Worm (Caenorhabditis elegans) whole organism, L4 larva: ENCODE measurements around the gene folt-1.

Experiments used
- D1046.2 ChIP-seq: fragments of 200-800 bp; sonication (Bioruptor generic); IDR thresholded peaks from 2 replicates; pipeline ENCODE4 v1.3.6; 2022; ENCODE audit warnings: missing genetic modification characterization, missing compliant biosample characterization
- F26F4.8 ChIP-seq: fragments of 200-800 bp; sonication (Bioruptor generic); conservative IDR thresholded peaks from 2 replicates; pipeline ENCODE4 v1.3.6; 2022; ENCODE audit warnings: missing genetic modification characterization, missing compliant biosample characterization
- F37D6.2 ChIP-seq: sonication (generic microtip); optimal IDR thresholded peaks from 2 replicates; lab custom pipeline; 2016; ENCODE audit warnings: mild to moderate bottlenecking, missing genetic modification characterization, missing compliant biosample characterization
- R02D3.7 ChIP-seq: fragments of 150-350 bp; sonication (generic microtip); optimal IDR thresholded peaks from 3 replicates; lab custom pipeline; 2014; ENCODE audit warnings: missing biosample characterization, missing genetic modification characterization
- T20F7.1 ChIP-seq: fragments of 200-800 bp; sonication (Bioruptor generic); optimal IDR thresholded peaks from 2 replicates; lab custom pipeline; 2018; ENCODE audit warnings: mild to moderate bottlenecking, missing genetic modification characterization, missing compliant biosample characterization
- Y5F2A.4 ChIP-seq: fragments of 200-800 bp; sonication (Bioruptor generic); optimal IDR thresholded peaks from 2 replicates; lab custom pipeline; 2018; ENCODE audit warnings: mild to moderate bottlenecking, missing genetic modification characterization, missing compliant biosample characterization
- aha-1 ChIP-seq: fragments of 150-350 bp; peaks from one replicate; lab custom pipeline; 2014; ENCODE audit warnings: missing biosample characterization, missing genetic modification characterization
- ceh-20 ChIP-seq: fragments of 200-800 bp; sonication (Bioruptor generic); IDR thresholded peaks from 2 replicates; pipeline ENCODE4 v1.3.6; 2022; ENCODE audit warnings: missing genetic modification reagents, missing genetic modification characterization, missing compliant biosample characterization
- ceh-28 ChIP-seq: fragments of 150-350 bp; optimal IDR thresholded peaks from 2 replicates; lab custom pipeline; 2014; ENCODE audit warnings: missing biosample characterization, missing genetic modification reagents, missing genetic modification characterization
- ceh-44 ChIP-seq: fragments of 200-800 bp; sonication (Bioruptor generic); IDR thresholded peaks from 2 replicates; pipeline ENCODE4 v1.3.6; 2022; ENCODE audit warnings: missing genetic modification reagents, missing genetic modification characterization, missing compliant biosample characterization
- ceh-62 ChIP-seq: sonication (generic microtip); optimal IDR thresholded peaks from 2 replicates; lab custom pipeline; 2017; ENCODE audit warnings: missing biosample characterization, missing genetic modification characterization
- cey-2 ChIP-seq: sonication (generic microtip); optimal IDR thresholded peaks from 3 replicates; lab custom pipeline; 2017; ENCODE audit warnings: missing genetic modification characterization, mild to moderate bottlenecking, missing compliant biosample characterization, antibody characterized with exemption, borderline replicate concordance; ENCODE audit not compliant: insufficient read depth
- ctbp-1 ChIP-seq: fragments of 200-800 bp; sonication (Bioruptor generic); IDR thresholded peaks from 2 replicates; pipeline ENCODE4 v1.3.6; 2022; ENCODE audit warnings: missing genetic modification reagents, missing genetic modification characterization, missing compliant biosample characterization
- daf-12 ChIP-seq: fragments of 150-350 bp; optimal IDR thresholded peaks from 2 replicates; lab custom pipeline; 2014; ENCODE audit warnings: missing biosample characterization, missing genetic modification reagents, missing genetic modification characterization
- daf-19 ChIP-seq: fragments of 200-800 bp; sonication (Bioruptor generic); conservative IDR thresholded peaks from 2 replicates; pipeline ENCODE4 v1.3.6; 2022; ENCODE audit warnings: missing genetic modification characterization, missing compliant biosample characterization
- daf-8 ChIP-seq: fragments of 200-800 bp; sonication (Bioruptor generic); IDR thresholded peaks from 2 replicates; pipeline ENCODE4 v1.3.6; 2022; ENCODE audit warnings: missing genetic modification characterization, missing compliant biosample characterization
- dmd-9 ChIP-seq: fragments of 200-800 bp; sonication (Bioruptor generic); IDR thresholded peaks from 2 replicates; pipeline ENCODE4 v1.3.6; 2022; ENCODE audit warnings: missing genetic modification reagents, missing genetic modification characterization, missing compliant biosample characterization
- duxl-1 ChIP-seq: sonication (generic microtip); optimal IDR thresholded peaks from 2 replicates; lab custom pipeline; 2016; ENCODE audit warnings: mild to moderate bottlenecking, missing genetic modification characterization, moderate library complexity, missing compliant biosample characterization; ENCODE audit not compliant: poor library complexity
- dve-1 ChIP-seq: sonication (generic microtip); optimal IDR thresholded peaks from 2 replicates; lab custom pipeline; 2017; ENCODE audit warnings: antibody characterized with exemption, mild to moderate bottlenecking, missing genetic modification characterization, missing compliant biosample characterization; ENCODE audit not compliant: insufficient read depth
- fkh-10 ChIP-seq: fragments of 150-350 bp; optimal IDR thresholded peaks from 2 replicates; lab custom pipeline; 2014; ENCODE audit warnings: missing biosample characterization, missing genetic modification reagents, missing genetic modification characterization
- gei-8 ChIP-seq: fragments of 200-800 bp; sonication (Bioruptor generic); optimal IDR thresholded peaks from 2 replicates; lab custom pipeline; 2018; ENCODE audit warnings: mild to moderate bottlenecking, missing genetic modification characterization, missing compliant biosample characterization
- hlh-11 ChIP-seq: fragments of 200-800 bp; sonication (Bioruptor generic); optimal IDR thresholded peaks from 2 replicates; lab custom pipeline; 2018; ENCODE audit warnings: mild to moderate bottlenecking, missing genetic modification characterization, missing compliant biosample characterization
- hlh-30 ChIP-seq: sonication (generic microtip); optimal IDR thresholded peaks from 2 replicates; lab custom pipeline; 2017; ENCODE audit warnings: antibody characterized with exemption, mild to moderate bottlenecking, missing genetic modification characterization, missing compliant biosample characterization; ENCODE audit not compliant: insufficient read depth
- hmg-1.1 ChIP-seq: fragments of 200-800 bp; sonication (Bioruptor generic); IDR thresholded peaks from 2 replicates; pipeline ENCODE4 v1.3.6; 2022; ENCODE audit warnings: missing genetic modification reagents, missing genetic modification characterization, missing compliant biosample characterization
- lim-7 ChIP-seq: fragments of 200-800 bp; sonication (Bioruptor generic); IDR thresholded peaks from 2 replicates; pipeline ENCODE4 v1.3.6; 2022; ENCODE audit warnings: missing genetic modification characterization, missing compliant biosample characterization
- lin-13 ChIP-seq: fragments of 150-350 bp; optimal IDR thresholded peaks from 2 replicates; lab custom pipeline; 2014; ENCODE audit warnings: missing biosample characterization, missing genetic modification reagents, missing genetic modification characterization
- lin-15B ChIP-seq: fragments of 150-350 bp; sonication (generic microtip); optimal IDR thresholded peaks from 3 replicates; lab custom pipeline; 2014; ENCODE audit warnings: missing biosample characterization, missing genetic modification characterization
- lin-29 ChIP-seq: fragments of 200-800 bp; sonication (Bioruptor generic); IDR thresholded peaks from 2 replicates; pipeline ENCODE4 v1.3.6; 2022; ENCODE audit warnings: missing genetic modification reagents, missing genetic modification characterization, missing compliant biosample characterization
- lir-3 ChIP-seq: sonication (generic microtip); optimal IDR thresholded peaks from 2 replicates; lab custom pipeline; 2016; ENCODE audit warnings: mild to moderate bottlenecking, missing genetic modification characterization, missing compliant biosample characterization
- lsy-2 ChIP-seq, 2 experiments: fragments of 150-350 bp in 1 of 2; sonication (generic microtip) in 1 of 2; optimal IDR thresholded peaks; 2 replicates each; lab custom pipeline; 2014 to 2017; ENCODE audit warnings: missing biosample characterization in 2 of 2, missing genetic modification characterization in 2 of 2
- madf-5 ChIP-seq, 2 experiments: fragments of 200-800 bp; sonication (Bioruptor generic); IDR thresholded peaks; 2 replicates each; pipeline ENCODE4 v1.3.6; 2022; ENCODE audit warnings: missing compliant biosample characterization in 2 of 2, missing genetic modification characterization in 2 of 2
- mdl-1 ChIP-seq, 2 experiments: fragments of 150-350 bp in 1 of 2; sonication (generic microtip) in 1 of 2; optimal IDR thresholded peaks; 2 replicates each; lab custom pipeline; 2014 to 2017; ENCODE audit warnings: missing biosample characterization in 2 of 2, missing genetic modification characterization in 2 of 2
- mxl-3 ChIP-seq: fragments of 200-800 bp; sonication (Bioruptor generic); optimal IDR thresholded peaks from 2 replicates; lab custom pipeline; 2018; ENCODE audit warnings: mild to moderate bottlenecking, missing genetic modification characterization, missing compliant biosample characterization
- nhr-10 ChIP-seq: fragments of 150-350 bp; optimal IDR thresholded peaks from 2 replicates; lab custom pipeline; 2014; ENCODE audit warnings: missing biosample characterization, missing genetic modification characterization
- nhr-111 ChIP-seq: fragments of 200-800 bp; sonication (Bioruptor generic); optimal IDR thresholded peaks from 2 replicates; lab custom pipeline; 2018; ENCODE audit warnings: mild to moderate bottlenecking, missing genetic modification characterization, missing compliant biosample characterization
- nhr-25 ChIP-seq: sonication (generic microtip); optimal IDR thresholded peaks from 2 replicates; lab custom pipeline; 2017; ENCODE audit warnings: missing genetic modification characterization, mild to moderate bottlenecking, missing compliant biosample characterization, antibody characterized with exemption, moderate library complexity, borderline replicate concordance; ENCODE audit not compliant: insufficient read depth
- nhr-41 ChIP-seq: fragments of 200-800 bp; sonication (Bioruptor generic); IDR thresholded peaks from 2 replicates; pipeline ENCODE4 v1.3.6; 2022; ENCODE audit warnings: missing genetic modification reagents, missing genetic modification characterization, missing compliant biosample characterization
- nhr-42 ChIP-seq: fragments of 200-800 bp; sonication (Bioruptor generic); IDR thresholded peaks from 2 replicates; pipeline ENCODE4 v1.3.6; 2022; ENCODE audit warnings: missing genetic modification characterization, missing compliant biosample characterization
- nhr-48 ChIP-seq: sonication (generic microtip); optimal IDR thresholded peaks from 2 replicates; lab custom pipeline; 2016; ENCODE audit warnings: mild to moderate bottlenecking, missing genetic modification characterization, missing compliant biosample characterization
- nhr-76 ChIP-seq: fragments of 150-350 bp; optimal IDR thresholded peaks from 2 replicates; lab custom pipeline; 2014; ENCODE audit warnings: missing biosample characterization, missing genetic modification characterization
- pha-4 ChIP-seq, 2 experiments: fragments of 150-350 bp in 1 of 2; fragments of 200-800 bp in 1 of 2; sonication (Bioruptor generic) in 1 of 2; IDR thresholded peaks in 1 of 2; optimal IDR thresholded peaks in 1 of 2; 2 replicates each; pipeline versions ENCODE4 v1.3.6 to Lab custom; 2014 to 2022; ENCODE audit warnings: missing genetic modification characterization in 2 of 2, missing genetic modification reagents in 2 of 2, missing biosample characterization in 1 of 2, missing compliant biosample characterization in 1 of 2
- skn-1 ChIP-seq: fragments of 150-350 bp; optimal IDR thresholded peaks from 2 replicates; lab custom pipeline; 2014; ENCODE audit warnings: missing biosample characterization, missing genetic modification characterization
- snpc-4 ChIP-seq: fragments of 150-350 bp; optimal IDR thresholded peaks from 2 replicates; lab custom pipeline; 2014; ENCODE audit warnings: missing biosample characterization, missing genetic modification characterization
- spr-3 ChIP-seq: fragments of 200-800 bp; sonication (Bioruptor generic); optimal IDR thresholded peaks from 2 replicates; lab custom pipeline; 2018; ENCODE audit warnings: mild to moderate bottlenecking, missing genetic modification characterization, missing compliant biosample characterization
- tag-97 ChIP-seq: fragments of 200-800 bp; sonication (Bioruptor generic); IDR thresholded peaks from 2 replicates; pipeline ENCODE4 v1.3.6; 2022; ENCODE audit warnings: missing genetic modification characterization, missing compliant biosample characterization
- vab-7 ChIP-seq: fragments of 200-800 bp; sonication (Bioruptor generic); IDR thresholded peaks from 2 replicates; pipeline ENCODE4 v1.3.6; 2022; ENCODE audit warnings: missing genetic modification reagents, missing genetic modification characterization, missing compliant biosample characterization
- zag-1 ChIP-seq: fragments of 150-350 bp; optimal IDR thresholded peaks from 2 replicates; lab custom pipeline; 2014; ENCODE audit warnings: missing biosample characterization, missing genetic modification characterization
- zfp-2 ChIP-seq: sonication (generic microtip); optimal IDR thresholded peaks from 2 replicates; lab custom pipeline; 2016; ENCODE audit warnings: mild to moderate bottlenecking, missing genetic modification characterization, missing compliant biosample characterization
- ztf-11 ChIP-seq: fragments of 150-350 bp; optimal IDR thresholded peaks from 2 replicates; lab custom pipeline; 2014; ENCODE audit warnings: missing biosample characterization, missing genetic modification characterization
- ztf-7 ChIP-seq: fragments of 150-350 bp; optimal IDR thresholded peaks from 2 replicates; lab custom pipeline; 2014; ENCODE audit warnings: missing biosample characterization, missing genetic modification characterization

folt-1 gene

DNA sequence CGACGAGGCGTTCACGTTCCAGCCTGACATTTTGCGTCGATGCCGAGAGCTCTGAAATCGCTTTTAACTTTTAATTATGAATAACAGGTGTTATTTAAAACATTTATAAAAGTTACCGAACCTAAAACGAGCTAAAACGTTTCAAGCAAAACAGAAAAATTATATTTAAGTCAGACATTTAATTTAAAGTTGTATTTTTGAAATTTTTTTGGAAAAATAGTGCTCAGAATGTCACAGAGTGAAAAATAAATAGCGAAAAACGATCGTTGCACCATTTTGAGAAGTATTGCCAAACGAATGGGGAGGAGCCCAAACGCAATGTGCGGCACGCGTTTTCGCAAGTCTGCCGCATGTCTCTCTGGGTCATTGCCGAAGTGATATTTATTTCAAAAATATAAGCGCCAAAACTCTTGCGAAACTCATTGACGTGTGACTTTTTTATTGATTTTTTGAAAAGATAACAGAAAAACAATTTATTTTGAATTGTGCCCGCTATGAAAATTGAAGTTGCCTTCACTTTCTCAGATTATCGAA lies 28.2 kb upstream of the folt-1 start, which contains the start of gene erfa-3 (continued):
- 0 out of 2 replicates have a peak, but pooled peaks have one; percentile 13 for TF ChIP-seq ceh-20 (GFP tag; lab: Robert Waterston, UW)
- TF ChIP-seq nhr-76: no peak
- TF ChIP-seq tag-97 (GFP tag; lab: Robert Waterston, UW): no peak
- no peak for TF ChIP-seq nhr-10 (tag; lab: Kevin White, UChicago)
- no peak; the same call in 1 of the 2 replicates for TF ChIP-seq ctbp-1 (GFP tag; lab: Robert Waterston, UW)
- no peak for TF ChIP-seq nhr-111 (GFP tag; lab: Kevin White, UChicago)
- peak; percentile 2 for TF ChIP-seq nhr-25
- peak; percentile 49 for TF ChIP-seq mxl-3
- no peak for TF ChIP-seq nhr-42 (GFP tag; lab: Robert Waterston, UW)
- TF ChIP-seq Y5F2A.4 (GFP tag; lab: Kevin White, UChicago): no peak
- no peak for TF ChIP-seq T20F7.1 (GFP tag; lab: Kevin White, UChicago)
- no peak for TF ChIP-seq madf-5 (GFP tag; IDR thresholded peaks at IDR 0.05; lab: Robert Waterston, UW)
- TF ChIP-seq lin-29 (GFP tag; lab: Robert Waterston, UW): no peak
- TF ChIP-seq snpc-4 (tag; lab: Kevin White, UChicago): no peak
- peak; percentile 70 for TF ChIP-seq hmg-1.1 (GFP tag; lab: Robert Waterston, UW)
- TF ChIP-seq ztf-7 (tag; lab: Kevin White, UChicago): peak; percentile 58
- no peak for TF ChIP-seq dmd-9 (GFP tag; lab: Robert Waterston, UW)
- TF ChIP-seq daf-12 (tag; lab: Kevin White, UChicago): no peak
- TF ChIP-seq lir-3: no peak
- no peak for TF ChIP-seq zfp-2 (tag; lab: Kevin White, UChicago)
- TF ChIP-seq lim-7 (GFP tag; lab: Robert Waterston, UW): 0 out of 2 replicates have a peak, but pooled peaks have one; percentile 50
- no peak for TF ChIP-seq gei-8 (GFP tag; lab: Kevin White, UChicago)
- TF ChIP-seq R02D3.7 (tag; lab: Kevin White, UChicago): no peak
- TF ChIP-seq fkh-10 (GFP tag; lab: Kevin White, UChicago): no peak
- TF ChIP-seq daf-8 (GFP tag; lab: Robert Waterston, UW): no peak
- no peak for TF ChIP-seq vab-7
- TF ChIP-seq lin-15B: no peak
- TF ChIP-seq F37D6.2 (tag; lab: Kevin White, UChicago): no peak
- peak; percentile 36; the same call in 1 of the 2 replicates for TF ChIP-seq pha-4 (GFP tag; IDR thresholded peaks at IDR 0.05; lab: Robert Waterston, UW)
- no peak for TF ChIP-seq pha-4 (tag; optimal IDR thresholded peaks at IDR 0.05; lab: Kevin White, UChicago)
- 0 out of 2 replicates have a peak, but pooled peaks have one; percentile 11 for TF ChIP-seq daf-19
- peak; percentile 77 for TF ChIP-seq dve-1
- no peak for TF ChIP-seq F26F4.8 (GFP tag; lab: Robert Waterston, UW)
- peak; percentile 29 for TF ChIP-seq nhr-48 (tag; lab: Kevin White, UChicago)
- TF ChIP-seq nhr-41 (GFP tag; lab: Robert Waterston, UW): no peak
- no peak for TF ChIP-seq skn-1 (tag; lab: Kevin White, UChicago)
- no peak for TF ChIP-seq D1046.2 (GFP tag; lab: Robert Waterston, UW)
- no peak for TF ChIP-seq ztf-11 (tag; lab: Kevin White, UChicago)
- peak; percentile 31 for TF ChIP-seq aha-1 (tag; lab: Kevin White, UChicago)
- TF ChIP-seq mdl-1 (tag; optimal IDR thresholded peaks at IDR 0.05; lab: Kevin White, UChicago): no peak
- no peak for TF ChIP-seq zag-1
- no peak for TF ChIP-seq spr-3 (GFP tag; lab: Kevin White, UChicago)
- TF ChIP-seq hlh-11: peak; percentile 53
- TF ChIP-seq hlh-30 (tag; lab: Kevin White, UChicago): peak; percentile 74
- no peak; the same call in 1 of the 2 replicates for TF ChIP-seq ceh-44 (GFP tag; lab: Robert Waterston, UW)
- TF ChIP-seq lin-13 (GFP tag; lab: Kevin White, UChicago): peak; percentile 60
- no peak for TF ChIP-seq cey-2 (tag; lab: Kevin White, UChicago)
- TF ChIP-seq duxl-1 (tag; lab: Kevin White, UChicago): peak; percentile 79
- no peak for TF ChIP-seq ceh-62 (tag; lab: Kevin White, UChicago)
- no peak for TF ChIP-seq ceh-28 (tag; lab: Kevin White, UChicago)
- peak in 1 of 2 experiments; percentile 73 for TF ChIP-seq lsy-2 (tag; optimal IDR thresholded peaks at IDR 0.05; lab: Kevin White, UChicago)
